Worm (Caenorhabditis elegans): ENCODE data around the gene asm-2.

asm-2 gene

DNA sequence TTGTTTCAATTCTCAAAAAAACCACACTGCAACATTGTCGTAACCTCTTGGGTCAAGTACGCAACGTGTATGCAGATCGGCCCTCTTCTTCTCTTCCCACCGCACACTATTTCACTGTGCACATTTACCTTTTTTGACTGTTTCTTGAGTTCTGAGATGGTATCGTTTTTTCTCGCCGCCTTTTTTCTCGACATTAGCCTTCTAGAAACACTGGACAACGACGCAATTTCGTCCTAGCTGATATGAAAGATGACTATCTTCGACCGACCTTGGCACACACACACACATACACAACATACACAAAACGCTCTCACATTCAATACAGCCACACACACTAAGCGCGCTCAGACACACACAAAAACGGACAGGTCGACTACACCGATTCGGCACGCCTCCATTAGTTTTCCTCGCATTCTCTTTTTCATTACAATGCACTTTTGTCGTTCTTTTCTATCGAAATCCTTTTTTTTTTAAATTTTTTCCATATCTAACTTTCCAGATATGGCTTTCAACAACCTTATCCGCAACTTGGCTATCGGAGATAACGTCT, 15.4 kb upstream of the asm-2 start, which contains the start of gene aco-1 (continued):
- no peak for TF ChIP-seq rec-8 (tag; optimal IDR thresholded peaks at IDR 0.05)
- TF ChIP-seq repo-1 (tag; optimal IDR thresholded peaks at IDR 0.05): no peak
- TF ChIP-seq F33H1.4 (GFP tag; IDR thresholded peaks at IDR 0.05): no peak
- no peak for TF ChIP-seq aptf-2 (GFP tag; conservative IDR thresholded peaks at IDR 0.05)
- TF ChIP-seq nhr-80 (tag; optimal IDR thresholded peaks at IDR 0.05): peak; percentile 72
- TF ChIP-seq ztf-25 (GFP tag; IDR thresholded peaks at IDR 0.05): no peak
- TF ChIP-seq B0019.2 (GFP tag; conservative IDR thresholded peaks at IDR 0.05): no peak
- no peak for TF ChIP-seq Y67H2A.10 (GFP tag; conservative IDR thresholded peaks at IDR 0.05)
- no peak for TF ChIP-seq unc-62 (GFP tag; optimal IDR thresholded peaks at IDR 0.05)
- TF ChIP-seq ccch-3 (GFP tag; optimal IDR thresholded peaks at IDR 0.05): no peak
- TF ChIP-seq hsf-1 (GFP tag; IDR thresholded peaks at IDR 0.05): no peak
- TF ChIP-seq lsy-27 (tag; optimal IDR thresholded peaks at IDR 0.05; ENCODE audit: borderline replicate concordance, insufficient read depth): no peak
- TF ChIP-seq gei-17 (GFP tag; optimal IDR thresholded peaks at IDR 0.05): peak; percentile 25

DNA sequence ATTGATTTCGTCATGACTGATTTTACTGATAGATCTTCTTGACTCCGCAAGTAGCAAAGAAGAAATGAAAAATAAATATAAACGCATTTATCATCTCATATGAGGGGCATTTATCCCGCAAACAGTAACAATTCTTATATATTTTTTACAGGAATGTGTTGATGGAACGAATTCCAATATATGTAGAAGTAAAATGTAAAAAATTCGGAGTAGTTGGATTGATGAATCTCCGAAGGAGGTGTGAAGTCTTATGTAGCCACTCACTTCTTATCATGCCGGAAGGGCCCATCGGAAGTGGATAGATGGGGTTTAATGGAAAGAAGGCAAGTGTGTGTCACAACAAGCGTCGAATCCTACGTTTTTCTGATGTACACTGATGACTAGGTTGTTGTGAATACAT, 13.7 kb upstream of the asm-2 start, which contains the start of gene gcy-9:
Gene gcy-9, minus strand, starts transcription at position 101 of the 400 bp plus-strand sequence.
- TF ChIP-seq gei-17 (GFP tag; optimal IDR thresholded peaks at IDR 0.05) (no peak), egl-18 (GFP tag; IDR thresholded peaks at IDR 0.05) (no peak), bed-1 (GFP tag; IDR thresholded peaks at IDR 0.05) (no peak), ceh-40 (GFP tag; IDR thresholded peaks at IDR 0.05) (no peak), ztf-25 (GFP tag; IDR thresholded peaks at IDR 0.05) (no peak), F10E7.11 (tag; optimal IDR thresholded peaks at IDR 0.05) (no peak), C06A6.2 (GFP tag; conservative IDR thresholded peaks at IDR 0.05) (no peak), F57C9.4 (tag; optimal IDR thresholded peaks at IDR 0.05) (no peak), F52B5.7 (tag; optimal IDR thresholded peaks at IDR 0.05) (no peak), mes-4 (tag; optimal IDR thresholded peaks at IDR 0.05) (no peak)

DNA sequence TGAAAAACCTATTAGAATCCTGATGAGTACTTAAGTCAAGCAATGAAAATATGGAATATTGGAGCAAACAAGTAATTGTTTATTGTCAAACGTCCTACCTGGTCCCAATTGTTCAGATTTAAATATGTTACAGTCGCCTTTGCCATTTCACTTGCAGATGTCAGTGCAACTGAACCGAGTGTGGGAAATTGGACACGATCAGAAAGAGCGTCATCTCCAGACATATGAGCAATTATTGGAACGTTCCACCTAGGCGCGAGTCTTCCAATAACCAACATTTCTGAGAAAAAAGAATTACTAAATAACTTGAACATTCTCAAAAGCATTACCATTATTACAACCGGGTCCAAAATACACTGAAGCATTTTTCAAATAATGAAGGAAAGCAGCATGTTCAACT, 13.0 kb upstream of the asm-2 start:
- no peak for TF ChIP-seq let-526 (GFP tag; IDR thresholded peaks at IDR 0.05)

DNA sequence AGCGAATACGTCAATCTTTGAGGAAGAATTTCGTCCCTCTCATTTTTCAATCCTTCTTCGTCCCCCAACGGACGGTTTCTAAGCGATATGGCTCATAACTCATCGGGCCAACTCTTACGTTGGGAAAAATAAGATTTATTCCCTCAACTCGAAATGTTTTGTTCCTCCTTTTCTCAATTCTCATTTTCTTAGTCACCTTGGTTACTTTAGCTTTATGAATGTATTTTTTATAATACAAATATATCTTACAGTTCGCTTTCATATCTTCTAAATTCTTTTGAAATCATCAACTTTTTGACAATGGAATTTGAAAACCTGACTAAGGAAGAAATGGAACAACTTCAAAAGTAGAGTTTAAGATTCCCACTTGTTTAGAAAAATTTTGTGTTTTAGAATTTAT, 5.4 kb upstream of the asm-2 start, which contains the start of gene npr-9:
Gene npr-9, plus strand, starts transcription at position 301 of the 400 bp plus-strand sequence.
- TF ChIP-seq C06A6.2 (GFP tag; conservative IDR thresholded peaks at IDR 0.05) (no peak), B0261.1 (tag; optimal IDR thresholded peaks at IDR 0.05) (no peak), hmg-20 (GFP tag; IDR thresholded peaks at IDR 0.05) (no peak), Y56A3A.18 (GFP tag; IDR thresholded peaks at IDR 0.05) (no peak), hmg-1.2 (GFP tag; IDR thresholded peaks at IDR 0.05) (no peak), aptf-3 (GFP tag; IDR thresholded peaks at IDR 0.05) (no peak), lin-26 (GFP tag; IDR thresholded peaks at IDR 0.05) (no peak), pha-4 (tag; optimal IDR thresholded peaks at IDR 0.05) (no peak), dpff-1 (tag; optimal IDR thresholded peaks at IDR 0.05) (no peak), F10E7.11 (tag; optimal IDR thresholded peaks at IDR 0.05) (no peak), Y53F4B.3 (GFP tag; IDR thresholded peaks at IDR 0.05) (no peak), him-1 (tag; optimal IDR thresholded peaks at IDR 0.05) (no peak)

DNA sequence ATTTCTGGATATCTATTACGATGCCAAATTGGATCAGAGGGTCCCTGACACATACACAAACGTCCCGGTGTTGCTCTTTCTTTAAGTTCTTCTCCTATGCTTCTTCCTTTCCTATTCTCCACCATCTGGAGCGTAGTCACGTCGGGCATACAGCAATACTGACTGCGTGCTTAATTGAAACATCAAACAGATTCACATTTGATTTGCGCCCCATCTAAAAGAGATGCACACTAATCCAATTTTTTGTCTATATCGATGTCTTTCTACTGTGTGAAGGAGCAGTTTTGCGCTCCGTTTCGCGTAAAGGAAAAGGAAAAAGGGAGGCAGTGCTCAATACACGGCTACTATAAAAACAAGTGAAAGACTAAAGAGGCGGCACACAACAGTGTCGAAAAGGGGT, 4.7 kb upstream of the asm-2 start:
- TF ChIP-seq lin-35 (GFP tag; optimal IDR thresholded peaks at IDR 0.05) (no peak), sptf-2 (GFP tag; optimal IDR thresholded peaks at IDR 0.05) (no peak)

Measured in whole organism, young adult.